Worm (Caenorhabditis elegans): ENCODE data around the gene fat-7.
A peak's percentile ranks its signal among the peaks of the same experiment; 100 is the strongest.

Gene fat-7

DNA sequence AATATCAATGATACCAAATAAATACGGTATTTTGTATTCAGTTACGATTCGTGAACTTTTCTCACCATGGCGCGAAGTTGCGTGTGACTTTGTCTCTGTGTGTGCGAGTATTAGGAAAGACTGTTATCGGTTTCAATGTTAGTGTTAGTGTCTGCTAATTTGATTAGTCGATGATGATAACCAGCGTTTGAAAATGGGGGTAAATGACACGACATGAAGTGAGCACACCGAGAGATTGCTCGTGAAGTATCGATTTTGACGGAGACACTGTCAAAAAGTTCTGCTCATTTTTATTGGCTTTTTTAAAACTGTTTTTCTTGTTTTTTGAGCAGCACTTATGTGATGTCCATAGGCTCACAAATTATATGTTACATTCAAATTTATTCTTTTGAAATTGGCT is 45.5 kb upstream of the fat-7 start (continued):
- TF ChIP-seq snpc-1.1 (tag; optimal IDR thresholded peaks at IDR 0.05; ENCODE audit: insufficient read depth) (peak; percentile 13), F55B11.4 (tag; optimal IDR thresholded peaks at IDR 0.05; ENCODE audit: borderline replicate concordance, insufficient read depth) (no peak), nfya-1 (tag; optimal IDR thresholded peaks at IDR 0.05; ENCODE audit: borderline replicate concordance, insufficient read depth) (no peak), ztf-28 (GFP tag; IDR thresholded peaks at IDR 0.05) (no peak), ceh-91 (GFP tag; IDR thresholded peaks at IDR 0.05) (no peak), Y53F4B.3 (GFP tag; IDR thresholded peaks at IDR 0.05) (no peak), die-1 (tag; optimal IDR thresholded peaks at IDR 0.05) (no peak), tbx-9 (tag; optimal IDR thresholded peaks at IDR 0.05; ENCODE audit: borderline replicate concordance) (peak; percentile 78), K12H6.12 (tag; optimal IDR thresholded peaks at IDR 0.05) (no peak), unc-62 (GFP tag; optimal IDR thresholded peaks at IDR 0.05) (no peak), gei-17 (GFP tag; optimal IDR thresholded peaks at IDR 0.05) (no peak), ztf-26 (tag; optimal IDR thresholded peaks at IDR 0.05) (no peak), bed-1 (GFP tag; IDR thresholded peaks at IDR 0.05) (no peak), madf-10 (tag; optimal IDR thresholded peaks at IDR 0.05) (no peak), attf-3 (GFP tag; conservative IDR thresholded peaks at IDR 0.05) (no peak), madf-8 (GFP tag; conservative IDR thresholded peaks at IDR 0.05) (peak; percentile 20; the same call in 1 of the 2 replicates), snpc-1.3 (tag; optimal IDR thresholded peaks at IDR 0.05; ENCODE audit: insufficient read depth) (no peak), rec-8 (tag; optimal IDR thresholded peaks at IDR 0.05) (no peak), F10E7.11 (tag; optimal IDR thresholded peaks at IDR 0.05) (no peak), ztf-25 (GFP tag; IDR thresholded peaks at IDR 0.05) (0 out of 2 replicates have a peak, but pooled peaks have one; percentile 59), let-607 (tag; optimal IDR thresholded peaks at IDR 0.05) (peak; percentile 46 to 68), madf-3 (GFP tag; IDR thresholded peaks at IDR 0.05) (peak; percentile 93), cebp-1 (GFP tag; IDR thresholded peaks at IDR 0.05) (peak; percentile 32; the same call in 1 of the 2 replicates), cebp-1 (tag; optimal IDR thresholded peaks at IDR 0.05) (peak; percentile 65), efl-1 (GFP tag; optimal IDR thresholded peaks at IDR 0.05) (no peak), ztf-18 (tag; optimal IDR thresholded peaks at IDR 0.05) (no peak), lin-26 (GFP tag; IDR thresholded peaks at IDR 0.05) (peak; percentile 50; the same call in 1 of the 2 replicates), mxl-1 (tag; optimal IDR thresholded peaks at IDR 0.05) (no peak), Y67H2A.10 (GFP tag; conservative IDR thresholded peaks at IDR 0.05) (no peak)

DNA sequence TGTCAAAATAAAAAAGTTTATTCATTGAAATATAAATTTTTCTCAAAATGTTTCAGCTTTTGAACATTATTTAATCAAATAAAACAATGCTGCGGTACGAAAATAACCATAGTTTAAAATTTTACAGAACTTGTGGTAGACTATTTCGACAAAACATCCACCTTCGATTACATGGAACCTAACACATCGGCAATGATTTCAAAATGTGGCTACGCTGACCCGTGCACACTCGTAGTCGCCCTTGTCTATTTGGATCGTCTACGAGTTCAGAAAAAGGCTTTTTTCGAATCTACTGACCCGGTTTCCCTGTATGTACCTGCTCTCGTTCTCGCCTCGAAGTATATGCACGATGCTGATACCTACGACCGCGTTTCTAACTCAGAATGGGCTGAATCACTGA is 44.1 kb upstream of the fat-7 start:
- no peak for TF ChIP-seq nhr-90 (tag; optimal IDR thresholded peaks at IDR 0.05)
- peak; percentile 16 for TF ChIP-seq F49E8.2 (tag; optimal IDR thresholded peaks at IDR 0.05; ENCODE audit: insufficient read depth)
- no peak for TF ChIP-seq aptf-3 (GFP tag; IDR thresholded peaks at IDR 0.05)
- TF ChIP-seq ztf-26 (tag; optimal IDR thresholded peaks at IDR 0.05) = no peak
- TF ChIP-seq ceh-100 (GFP tag; IDR thresholded peaks at IDR 0.05) = no peak
- no peak for TF ChIP-seq ama-1 (optimal IDR thresholded peaks at IDR 0.05)
- TF ChIP-seq ama-1 (GFP tag; optimal IDR thresholded peaks at IDR 0.05) = no peak
- TF ChIP-seq F52B5.7 (tag; optimal IDR thresholded peaks at IDR 0.05) = no peak
- peak; percentile 57; the same call in 1 of the 2 replicates for TF ChIP-seq ekl-4 (GFP tag; IDR thresholded peaks at IDR 0.05)
- no peak for TF ChIP-seq F57A8.1 (GFP tag; optimal IDR thresholded peaks at IDR 0.05)
- TF ChIP-seq sea-2 (GFP tag; IDR thresholded peaks at IDR 0.05) = no peak
- TF ChIP-seq attf-5 (GFP tag; optimal IDR thresholded peaks at IDR 0.05) = no peak
- 0 out of 2 replicates have a peak, but pooled peaks have one; percentile 52 for TF ChIP-seq ceh-58 (GFP tag; IDR thresholded peaks at IDR 0.05)
- TF ChIP-seq rcor-1 (GFP tag; IDR thresholded peaks at IDR 0.05) = 0 out of 2 replicates have a peak, but pooled peaks have one; percentile 39
- TF ChIP-seq gei-17 (GFP tag; optimal IDR thresholded peaks at IDR 0.05) = no peak
- TF ChIP-seq hlh-26 (GFP tag; conservative IDR thresholded peaks at IDR 0.05) = no peak
- TF ChIP-seq aptf-2 (GFP tag; conservative IDR thresholded peaks at IDR 0.05) = no peak
- no peak for TF ChIP-seq lsl-1 (GFP tag; optimal IDR thresholded peaks at IDR 0.05)
- TF ChIP-seq F55B11.4 (tag; optimal IDR thresholded peaks at IDR 0.05; ENCODE audit: borderline replicate concordance, insufficient read depth) = no peak
- peak; percentile 49; the same call in 1 of the 2 replicates for TF ChIP-seq lin-26 (GFP tag; IDR thresholded peaks at IDR 0.05)
- TF ChIP-seq B0035.1 (tag; optimal IDR thresholded peaks at IDR 0.05) = no peak
- TF ChIP-seq nfya-2 (GFP tag; IDR thresholded peaks at IDR 0.05) = no peak
- TF ChIP-seq xnd-1 (tag; optimal IDR thresholded peaks at IDR 0.05) = no peak
